Worm (Caenorhabditis elegans): ENCODE data around the gene F41B5.1.
A peak's percentile ranks its signal among the peaks of the same experiment; 100 is the strongest.

F41B5.1 gene

DNA sequence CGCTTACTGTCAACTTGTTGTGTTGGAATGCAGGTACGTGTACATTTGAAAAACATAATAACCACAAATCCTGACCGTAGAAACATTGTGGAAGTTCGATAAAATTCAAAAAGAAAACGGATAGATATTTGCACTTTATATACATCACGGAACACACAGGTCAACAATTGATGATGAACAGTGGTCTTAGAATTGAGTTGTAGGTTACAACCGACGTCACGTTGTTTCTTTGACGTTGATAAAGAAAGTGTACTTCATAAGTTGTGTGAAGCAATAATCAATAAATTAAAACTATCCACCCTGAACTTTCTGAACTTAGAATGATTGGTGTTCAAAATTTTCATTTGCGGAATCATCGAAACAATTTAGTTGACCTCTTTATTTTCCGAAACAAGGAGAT lies 16.4 kb downstream of the F41B5.1 start, which contains the start of gene Y5H2A.1:
Y5H2A.1 (minus strand) TSS at position 101 of the 400 bp plus-strand sequence.
- TF ChIP-seq unc-42 (tag; optimal IDR thresholded peaks at IDR 0.05) (no peak), ceh-22 (tag; optimal IDR thresholded peaks at IDR 0.05) (no peak), pha-4 (tag; optimal IDR thresholded peaks at IDR 0.05) (no peak), sox-4 (tag; optimal IDR thresholded peaks at IDR 0.05) (no peak), pag-3 (tag; optimal IDR thresholded peaks at IDR 0.05; ENCODE audit: borderline replicate concordance) (no peak), nhr-232 (tag; optimal IDR thresholded peaks at IDR 0.05) (no peak)

DNA sequence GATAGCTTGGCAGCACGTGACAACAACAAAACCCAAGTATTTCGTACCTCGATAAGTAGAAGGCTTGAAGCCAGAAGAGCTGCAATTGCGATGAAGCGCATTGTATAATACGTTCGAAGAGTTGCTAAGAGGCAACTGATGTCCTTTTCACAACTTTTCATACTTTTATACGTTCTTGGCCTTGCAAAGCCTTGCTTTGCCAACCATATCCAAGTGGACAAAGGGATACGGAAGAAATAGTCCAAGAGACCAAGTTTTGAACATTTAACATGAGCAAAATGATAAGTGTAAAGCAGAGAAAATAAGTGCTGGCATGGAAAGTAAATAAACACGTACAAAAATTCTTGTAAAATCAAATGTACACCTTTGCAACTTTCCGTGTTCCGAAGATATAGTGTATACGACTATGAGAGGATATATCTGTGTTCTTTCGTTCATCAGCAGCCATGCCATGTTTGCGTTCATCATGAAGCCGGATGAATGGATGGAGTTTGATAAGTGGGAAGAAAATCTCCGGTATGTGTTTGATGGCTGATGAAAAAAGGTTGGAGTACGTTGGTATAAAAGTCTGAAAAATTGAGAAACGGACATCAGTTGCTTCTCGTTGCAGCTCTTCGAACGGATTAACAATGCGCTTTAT lies 19.0 kb downstream of the F41B5.1 start, which contains the start of the genes Y5H2A.4 and abu-4:
Y5H2A.4 (minus strand) TSS at position 101 of the 640 bp plus-strand sequence.
abu-4 (plus strand) TSS at position 590 of the 640 bp plus-strand sequence.
- TF ChIP-seq C38D4.7 (GFP tag; optimal IDR thresholded peaks at IDR 0.05) (no peak), hlh-15 (tag; optimal IDR thresholded peaks at IDR 0.05) (no peak), tbx-2 (tag; optimal IDR thresholded peaks at IDR 0.05) (no peak), madf-2 (tag; optimal IDR thresholded peaks at IDR 0.05) (no peak), hlh-6 (tag; optimal IDR thresholded peaks at IDR 0.05) (no peak), K09A11.1 (tag; optimal IDR thresholded peaks at IDR 0.05; ENCODE audit: insufficient read depth) (no peak), ref-2 (tag; optimal IDR thresholded peaks at IDR 0.05) (no peak), ceh-48 (tag; optimal IDR thresholded peaks at IDR 0.05) (no peak), rnt-1 (tag; optimal IDR thresholded peaks at IDR 0.05) (no peak), ceh-18 (tag; optimal IDR thresholded peaks at IDR 0.05) (no peak), gmeb-2 (tag; optimal IDR thresholded peaks at IDR 0.05) (no peak), ceh-6 (GFP tag; optimal IDR thresholded peaks at IDR 0.05) (no peak)

DNA sequence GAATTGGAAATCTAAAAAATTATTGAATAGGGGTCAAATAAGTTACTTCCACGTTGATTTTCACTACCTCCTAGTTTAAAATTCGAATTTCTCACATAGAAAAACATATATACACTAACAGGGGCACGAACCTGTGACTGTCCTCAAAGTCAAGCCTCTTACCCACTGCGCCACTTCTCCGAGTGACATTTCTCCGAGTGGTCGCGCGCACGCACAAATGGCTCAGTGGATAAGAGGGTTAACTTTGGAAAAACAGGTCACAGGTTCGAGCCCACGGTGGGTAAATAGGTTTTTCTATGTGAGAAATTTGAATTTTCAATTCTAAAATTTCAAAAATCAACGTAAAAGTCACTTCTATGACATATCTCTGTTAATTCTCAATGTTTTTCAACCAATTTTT lies 21.9 kb downstream of the F41B5.1 start:
- TF ChIP-seq pat-9 (tag; optimal IDR thresholded peaks at IDR 0.05) (no peak), hlh-15 (tag; optimal IDR thresholded peaks at IDR 0.05) (no peak)

DNA sequence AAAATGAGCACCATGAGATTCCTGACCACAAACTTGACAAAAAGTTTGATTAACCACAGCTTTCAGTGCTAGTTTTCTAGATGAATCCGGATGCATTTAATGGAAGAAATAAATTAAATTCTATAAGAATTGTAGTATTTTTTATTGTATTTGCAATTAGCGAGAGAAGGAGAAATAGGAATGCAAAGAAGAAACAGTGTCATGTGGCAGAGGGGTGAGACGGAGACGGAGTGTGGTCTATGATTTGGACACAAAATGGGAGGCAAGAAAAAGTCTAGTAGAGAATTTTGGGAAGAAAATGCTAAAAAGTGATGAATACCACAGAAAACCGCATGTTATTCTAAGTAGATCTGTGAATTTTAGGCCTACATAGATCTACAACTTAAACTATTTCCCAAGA lies 22.7 kb downstream of the F41B5.1 start, which contains the start of gene nhr-59:
nhr-59 (minus strand) TSS at position 214 of the 400 bp plus-strand sequence.
- TF ChIP-seq ceh-2 (tag; optimal IDR thresholded peaks at IDR 0.05), result no peak
- peak; percentile 44 for TF ChIP-seq hlh-30 (tag; optimal IDR thresholded peaks at IDR 0.05; ENCODE audit: insufficient read depth)

DNA sequence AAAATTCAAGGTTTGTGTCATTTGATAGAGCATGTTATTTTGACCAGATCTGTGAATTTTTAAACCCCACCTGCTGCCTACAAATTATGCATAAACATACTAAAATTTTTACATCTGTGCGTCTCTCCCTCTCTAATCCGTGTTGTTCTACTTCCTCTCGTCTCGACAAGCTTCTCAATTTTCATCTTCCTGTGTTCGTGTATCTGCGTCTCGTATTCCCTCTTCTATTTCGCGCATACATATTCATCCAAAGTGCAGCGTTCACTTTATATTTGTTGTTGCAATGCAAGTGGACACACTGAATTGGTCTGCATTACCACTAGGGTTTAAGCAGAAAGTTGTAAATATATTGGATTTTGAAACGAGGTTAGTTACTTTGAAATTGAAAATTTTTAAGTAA lies 23.2 kb downstream of the F41B5.1 start, which contains the start of gene fbxa-137:
fbxa-137 (plus strand) TSS at position 274 of the 400 bp plus-strand sequence.
- no peak for TF ChIP-seq hlh-6 (tag; optimal IDR thresholded peaks at IDR 0.05)
- peak; percentile 35 for TF ChIP-seq nfya-1 (tag; optimal IDR thresholded peaks at IDR 0.05)
- TF ChIP-seq pros-1 (tag; optimal IDR thresholded peaks at IDR 0.05), result no peak
- peak; percentile 87 for TF ChIP-seq ceh-34 (tag; optimal IDR thresholded peaks at IDR 0.05)
- TF ChIP-seq sdc-2 (tag; optimal IDR thresholded peaks at IDR 0.05), result no peak
- TF ChIP-seq ets-4 (tag; optimal IDR thresholded peaks at IDR 0.05), result no peak
- TF ChIP-seq C38D4.7 (GFP tag; optimal IDR thresholded peaks at IDR 0.05), result no peak
- no peak for TF ChIP-seq pag-3 (tag; optimal IDR thresholded peaks at IDR 0.05; ENCODE audit: borderline replicate concordance)
- TF ChIP-seq madf-2 (tag; optimal IDR thresholded peaks at IDR 0.05), result no peak
- TF ChIP-seq C08G9.2 (tag; optimal IDR thresholded peaks at IDR 0.05), result no peak
- TF ChIP-seq unc-55 (GFP tag; optimal IDR thresholded peaks at IDR 0.05), result no peak
- TF ChIP-seq eyg-1 (tag; optimal IDR thresholded peaks at IDR 0.05), result no peak
- no peak for TF ChIP-seq K09A11.1 (tag; optimal IDR thresholded peaks at IDR 0.05; ENCODE audit: insufficient read depth)
- peak; percentile 12 for TF ChIP-seq ceh-31 (tag; optimal IDR thresholded peaks at IDR 0.05)
- no peak for TF ChIP-seq rnt-1 (tag; optimal IDR thresholded peaks at IDR 0.05)
- TF ChIP-seq zip-5 (tag; optimal IDR thresholded peaks at IDR 0.05), result no peak
- no peak for TF ChIP-seq ceh-19 (GFP tag; optimal IDR thresholded peaks at IDR 0.05)
- TF ChIP-seq pha-2 (tag; optimal IDR thresholded peaks at IDR 0.05), result peak; percentile 7
